Worm (Caenorhabditis elegans) whole organism, L4 larva: ENCODE data around the gene F02H6.2.

Experiments
- F44E2.7 ChIP-seq: fragments of 200-800 bp; sonication (Bioruptor generic); IDR thresholded peaks from 2 replicates; pipeline ENCODE4 v2.1.2; 2022; ENCODE audit warnings: missing genetic modification characterization, missing compliant biosample characterization
- R02D3.7 ChIP-seq: fragments of 150-350 bp; sonication (generic microtip); optimal IDR thresholded peaks from 3 replicates; lab custom pipeline; 2014; ENCODE audit warnings: missing biosample characterization, missing genetic modification characterization
- T20F7.1 ChIP-seq: fragments of 200-800 bp; sonication (Bioruptor generic); optimal IDR thresholded peaks from 2 replicates; lab custom pipeline; 2018; ENCODE audit warnings: mild to moderate bottlenecking, missing genetic modification characterization, missing compliant biosample characterization
- T26A8.4 ChIP-seq: fragments of 200-800 bp; sonication (Bioruptor generic); IDR thresholded peaks from 2 replicates; pipeline ENCODE4 v1.3.6; 2022; ENCODE audit warnings: missing genetic modification characterization, missing compliant biosample characterization
- Y48G9A.11 ChIP-seq: fragments of 200-800 bp; sonication (Bioruptor generic); IDR thresholded peaks from 2 replicates; pipeline ENCODE4 v1.3.6; 2022; ENCODE audit warnings: missing genetic modification reagents, missing genetic modification characterization, missing compliant biosample characterization
- Y75B8A.6 ChIP-seq: fragments of 200-800 bp; sonication (Bioruptor generic); IDR thresholded peaks from 2 replicates; pipeline ENCODE4 v1.3.6; 2022; ENCODE audit warnings: missing genetic modification reagents, missing genetic modification characterization, missing compliant biosample characterization
- aha-1 ChIP-seq: fragments of 150-350 bp; peaks from one replicate; lab custom pipeline; 2014; ENCODE audit warnings: missing biosample characterization, missing genetic modification characterization
- ceh-28 ChIP-seq: fragments of 150-350 bp; optimal IDR thresholded peaks from 2 replicates; lab custom pipeline; 2014; ENCODE audit warnings: missing biosample characterization, missing genetic modification reagents, missing genetic modification characterization
- ceh-32 ChIP-seq: sonication (generic microtip); optimal IDR thresholded peaks from 2 replicates; lab custom pipeline; 2016; ENCODE audit warnings: mild to moderate bottlenecking, missing genetic modification characterization, missing compliant biosample characterization; ENCODE audit not compliant: poor library complexity
- ces-1 ChIP-seq: fragments of 150-350 bp; sonication (generic microtip); optimal IDR thresholded peaks from 4 replicates; lab custom pipeline; 2014; ENCODE audit warnings: missing biosample characterization, missing genetic modification reagents, missing genetic modification characterization
- daf-16 ChIP-seq, 3 experiments: sonication (generic microtip); optimal IDR thresholded peaks; 2 replicates each; lab custom pipeline; 2016 to 2017; ENCODE audit warnings: missing genetic modification characterization in 3 of 3, missing genetic modification reagents in 3 of 3, mild to moderate bottlenecking in 2 of 3, missing compliant biosample characterization in 2 of 3, missing biosample characterization in 1 of 3, moderate library complexity in 1 of 3
- daf-19 ChIP-seq: fragments of 200-800 bp; sonication (Bioruptor generic); conservative IDR thresholded peaks from 2 replicates; pipeline ENCODE4 v1.3.6; 2022; ENCODE audit warnings: missing genetic modification characterization, missing compliant biosample characterization
- dmd-6 ChIP-seq: fragments of 200-800 bp; sonication (Bioruptor generic); IDR thresholded peaks from 2 replicates; pipeline ENCODE4 v1.3.6; 2022; ENCODE audit warnings: missing genetic modification reagents, missing genetic modification characterization, missing compliant biosample characterization
- dpl-1 ChIP-seq: fragments of 150-350 bp; optimal IDR thresholded peaks from 2 replicates; lab custom pipeline; 2014; ENCODE audit warnings: missing biosample characterization, missing genetic modification reagents, missing genetic modification characterization
- egl-27 ChIP-seq: sonication (generic microtip); optimal IDR thresholded peaks from 3 replicates; lab custom pipeline; 2017; ENCODE audit warnings: missing biosample characterization, missing genetic modification reagents, missing genetic modification characterization
- fos-1 ChIP-seq: fragments of 150-350 bp; optimal IDR thresholded peaks from 2 replicates; lab custom pipeline; 2014; ENCODE audit warnings: missing biosample characterization, missing genetic modification characterization
- jun-1 ChIP-seq: fragments of 150-350 bp; optimal IDR thresholded peaks from 2 replicates; lab custom pipeline; 2014; ENCODE audit warnings: missing biosample characterization, missing genetic modification reagents, missing genetic modification characterization
- lin-38 ChIP-seq: fragments of 200-800 bp; sonication (Bioruptor generic); IDR thresholded peaks from 2 replicates; pipeline ENCODE4 v1.3.6; 2022; ENCODE audit warnings: missing genetic modification reagents, missing genetic modification characterization, missing compliant biosample characterization
- lir-3 ChIP-seq: sonication (generic microtip); optimal IDR thresholded peaks from 2 replicates; lab custom pipeline; 2016; ENCODE audit warnings: mild to moderate bottlenecking, missing genetic modification characterization, missing compliant biosample characterization
- madf-5 ChIP-seq, 2 experiments: fragments of 200-800 bp; sonication (Bioruptor generic); IDR thresholded peaks; 2 replicates each; pipeline ENCODE4 v1.3.6; 2022; ENCODE audit warnings: missing compliant biosample characterization in 2 of 2, missing genetic modification characterization in 2 of 2
- madf-9 ChIP-seq: fragments of 200-800 bp; sonication (Bioruptor generic); conservative IDR thresholded peaks from 2 replicates; pipeline ENCODE4 v1.3.6; 2022; ENCODE audit warnings: missing genetic modification reagents, missing genetic modification characterization, missing compliant biosample characterization
- mdt-29 ChIP-seq: fragments of 200-800 bp; sonication (Bioruptor generic); IDR thresholded peaks from 2 replicates; pipeline ENCODE4 v1.3.6; 2022; ENCODE audit warnings: missing genetic modification reagents, missing genetic modification characterization, missing compliant biosample characterization
- mep-1 ChIP-seq: fragments of 150-350 bp; sonication (generic microtip); optimal IDR thresholded peaks from 3 replicates; lab custom pipeline; 2014; ENCODE audit warnings: missing biosample characterization, missing genetic modification characterization
- nhr-111 ChIP-seq: fragments of 200-800 bp; sonication (Bioruptor generic); optimal IDR thresholded peaks from 2 replicates; lab custom pipeline; 2018; ENCODE audit warnings: mild to moderate bottlenecking, missing genetic modification characterization, missing compliant biosample characterization
- nhr-41 ChIP-seq: fragments of 200-800 bp; sonication (Bioruptor generic); IDR thresholded peaks from 2 replicates; pipeline ENCODE4 v1.3.6; 2022; ENCODE audit warnings: missing genetic modification reagents, missing genetic modification characterization, missing compliant biosample characterization
- nhr-42 ChIP-seq: fragments of 200-800 bp; sonication (Bioruptor generic); IDR thresholded peaks from 2 replicates; pipeline ENCODE4 v1.3.6; 2022; ENCODE audit warnings: missing genetic modification characterization, missing compliant biosample characterization
- nhr-77 ChIP-seq: fragments of 150-350 bp; optimal IDR thresholded peaks from 2 replicates; lab custom pipeline; 2014; ENCODE audit warnings: missing biosample characterization, missing genetic modification characterization
- pha-4 ChIP-seq, 2 experiments: fragments of 150-350 bp in 1 of 2; fragments of 200-800 bp in 1 of 2; sonication (Bioruptor generic) in 1 of 2; IDR thresholded peaks in 1 of 2; optimal IDR thresholded peaks in 1 of 2; 2 replicates each; pipeline versions ENCODE4 v1.3.6 to Lab custom; 2014 to 2022; ENCODE audit warnings: missing genetic modification characterization in 2 of 2, missing genetic modification reagents in 2 of 2, missing biosample characterization in 1 of 2, missing compliant biosample characterization in 1 of 2
- php-3 ChIP-seq: fragments of 200-800 bp; sonication (Bioruptor generic); IDR thresholded peaks from 2 replicates; pipeline ENCODE4 v1.3.6; 2022; ENCODE audit warnings: missing genetic modification reagents, missing genetic modification characterization, missing compliant biosample characterization
- rbr-2 ChIP-seq: sonication (generic microtip); optimal IDR thresholded peaks from 2 replicates; lab custom pipeline; 2016; ENCODE audit warnings: missing genotype, missing genetic modification characterization, missing compliant biosample characterization
- saeg-2 ChIP-seq: fragments of 200-800 bp; sonication (Bioruptor generic); IDR thresholded peaks from 2 replicates; pipeline ENCODE4 v1.3.6; 2022; ENCODE audit warnings: missing genetic modification reagents, missing genetic modification characterization, missing compliant biosample characterization
- set-16 ChIP-seq: fragments of 200-800 bp; sonication (Bioruptor generic); IDR thresholded peaks from 2 replicates; pipeline ENCODE4 v1.3.6; 2022; ENCODE audit warnings: missing genetic modification reagents, missing genetic modification characterization, missing compliant biosample characterization
- skn-1 ChIP-seq: fragments of 150-350 bp; optimal IDR thresholded peaks from 2 replicates; lab custom pipeline; 2014; ENCODE audit warnings: missing biosample characterization, missing genetic modification characterization
- snpc-1.2 ChIP-seq: fragments of 200-800 bp; sonication (Bioruptor generic); IDR thresholded peaks from 2 replicates; pipeline ENCODE4 v1.3.6; 2022; ENCODE audit warnings: missing genetic modification reagents, missing genetic modification characterization, missing compliant biosample characterization
- tag-97 ChIP-seq: fragments of 200-800 bp; sonication (Bioruptor generic); IDR thresholded peaks from 2 replicates; pipeline ENCODE4 v1.3.6; 2022; ENCODE audit warnings: missing genetic modification characterization, missing compliant biosample characterization
- unc-62 ChIP-seq, 3 experiments: fragments of 150-350 bp in 1 of 3; sonication (generic microtip); optimal IDR thresholded peaks in 2 of 3; peaks in 1 of 3; 1 replicate in 1 of 3; 2 replicates in 2 of 3; lab custom pipeline; 2014 to 2017; ENCODE audit warnings: missing biosample characterization in 3 of 3, missing genetic modification characterization in 3 of 3, missing genetic modification reagents in 3 of 3, missing genotype in 1 of 3
- zfp-2 ChIP-seq: sonication (generic microtip); optimal IDR thresholded peaks from 2 replicates; lab custom pipeline; 2016; ENCODE audit warnings: mild to moderate bottlenecking, missing genetic modification characterization, missing compliant biosample characterization
- zip-2 ChIP-seq: fragments of 150-350 bp; optimal IDR thresholded peaks from 2 replicates; lab custom pipeline; 2014; ENCODE audit warnings: missing biosample characterization, missing genetic modification characterization
- ztf-11 ChIP-seq: fragments of 150-350 bp; optimal IDR thresholded peaks from 2 replicates; lab custom pipeline; 2014; ENCODE audit warnings: missing biosample characterization, missing genetic modification characterization

Gene F02H6.2

DNA sequence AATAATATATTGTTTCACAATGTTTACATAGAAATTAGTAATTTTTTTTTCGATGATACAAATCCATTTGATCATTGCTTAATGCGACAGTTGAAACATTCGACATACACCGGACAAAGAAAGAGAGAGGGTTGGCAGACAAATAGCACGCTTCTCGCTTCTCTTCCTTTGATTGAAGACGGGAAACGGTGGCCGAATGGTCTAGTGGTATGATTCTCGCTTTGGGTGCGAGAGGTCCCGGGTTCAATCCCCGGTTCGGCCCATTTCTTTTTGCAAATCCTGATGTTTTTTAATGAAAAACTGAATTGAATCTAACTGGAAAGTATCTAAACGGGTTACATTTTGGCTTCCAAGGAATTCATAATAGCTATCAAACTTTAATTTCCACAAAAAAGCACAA is 28.6 kb downstream of the F02H6.2 start (continued):
- TF ChIP-seq pha-4 (GFP tag; IDR thresholded peaks at IDR 0.05; lab: Robert Waterston, UW) (peak; percentile 80; the same call in 1 of the 2 replicates), pha-4 (tag; optimal IDR thresholded peaks at IDR 0.05; lab: Kevin White, UChicago) (no peak), set-16 (no peak), T20F7.1 (GFP tag; lab: Kevin White, UChicago) (peak; percentile 28), madf-5 (GFP tag; IDR thresholded peaks at IDR 0.05; lab: Robert Waterston, UW) (peak in 1 of 2 experiments; percentile 83; a peak in 2 of 4 replicates), saeg-2 (GFP tag; lab: Robert Waterston, UW) (no peak), skn-1 (tag; lab: Kevin White, UChicago) (no peak), nhr-41 (GFP tag; lab: Robert Waterston, UW) (peak; percentile 69; the same call in 1 of the 2 replicates), nhr-42 (peak; percentile 59; the same call in 1 of the 2 replicates), nhr-111 (GFP tag; lab: Kevin White, UChicago) (peak; percentile 33), madf-9 (GFP tag; lab: Robert Waterston, UW) (peak; percentile 86), zfp-2 (no peak), daf-19 (peak; percentile 82), jun-1 (tag; lab: Kevin White, UChicago) (no peak)

DNA sequence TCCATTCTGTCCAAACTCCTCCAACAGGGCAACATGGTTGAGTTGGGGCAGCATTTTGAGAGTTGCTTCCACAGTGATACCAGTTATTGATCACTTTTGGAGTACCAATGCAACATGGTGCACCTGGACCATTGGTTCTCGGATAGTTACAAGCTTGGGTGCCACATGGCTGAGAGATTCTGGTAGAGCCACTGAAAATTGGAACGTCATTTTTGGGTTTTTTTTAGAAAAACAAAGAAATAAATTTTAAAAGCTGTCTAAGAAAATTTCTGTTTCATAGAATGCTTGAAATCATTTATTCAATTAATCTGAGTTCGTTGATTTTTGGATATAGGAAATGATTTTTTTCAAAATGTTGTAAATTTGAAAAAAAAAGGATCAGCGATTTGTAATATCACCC is 30.9 kb downstream of the F02H6.2 start:
- TF ChIP-seq unc-62 (GFP tag; optimal IDR thresholded peaks at IDR 0.05 in 1 of 2; lab: Kevin White, UChicago) = peak in 1 of 2 experiments; percentile 93
- no peak for TF ChIP-seq unc-62 (tag; optimal IDR thresholded peaks at IDR 0.05; lab: Kevin White, UChicago)
- 0 out of 2 replicates have a peak, but pooled peaks have one; percentile 42 for TF ChIP-seq snpc-1.2 (GFP tag; lab: Robert Waterston, UW)
- no peak for TF ChIP-seq tag-97 (GFP tag; lab: Robert Waterston, UW)

DNA sequence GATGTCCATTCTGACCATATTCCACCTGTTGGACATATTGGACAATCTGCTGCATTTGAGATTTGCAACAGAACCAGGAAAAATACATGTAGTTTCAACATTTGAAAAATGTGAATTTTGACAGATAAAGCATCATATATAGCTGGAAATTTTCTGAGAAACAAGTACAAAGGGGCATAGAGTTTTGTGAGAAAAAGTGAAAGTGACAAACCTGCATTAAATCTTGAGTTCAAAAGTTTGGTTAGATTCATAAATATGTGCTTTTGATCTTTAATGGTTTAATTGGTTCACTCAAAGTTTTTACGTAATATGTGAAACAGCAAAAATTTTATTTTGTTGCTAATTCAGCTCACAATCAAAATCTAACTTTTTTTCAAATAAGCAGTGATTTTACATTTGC is 31.8 kb downstream of the F02H6.2 start, which contains the start of gene F02H6.7:
Gene F02H6.7 (minus strand): TSS at position 101 of the 400 bp plus-strand sequence.
- no peak for TF ChIP-seq Y75B8A.6 (GFP tag; lab: Robert Waterston, UW)
- TF ChIP-seq rbr-2 (tag; lab: Kevin White, UChicago) = no peak
- TF ChIP-seq fos-1 (tag; lab: Kevin White, UChicago) = no peak
- no peak for TF ChIP-seq pha-4 (GFP tag; IDR thresholded peaks at IDR 0.05; lab: Robert Waterston, UW)
- no peak for TF ChIP-seq pha-4 (tag; optimal IDR thresholded peaks at IDR 0.05; lab: Kevin White, UChicago)
- no peak for TF ChIP-seq egl-27 (tag; lab: Kevin White, UChicago)
- TF ChIP-seq T20F7.1 (GFP tag; lab: Kevin White, UChicago) = no peak
- TF ChIP-seq madf-9 (GFP tag; lab: Robert Waterston, UW) = no peak
- no peak for TF ChIP-seq Y48G9A.11 (GFP tag; lab: Robert Waterston, UW)

DNA sequence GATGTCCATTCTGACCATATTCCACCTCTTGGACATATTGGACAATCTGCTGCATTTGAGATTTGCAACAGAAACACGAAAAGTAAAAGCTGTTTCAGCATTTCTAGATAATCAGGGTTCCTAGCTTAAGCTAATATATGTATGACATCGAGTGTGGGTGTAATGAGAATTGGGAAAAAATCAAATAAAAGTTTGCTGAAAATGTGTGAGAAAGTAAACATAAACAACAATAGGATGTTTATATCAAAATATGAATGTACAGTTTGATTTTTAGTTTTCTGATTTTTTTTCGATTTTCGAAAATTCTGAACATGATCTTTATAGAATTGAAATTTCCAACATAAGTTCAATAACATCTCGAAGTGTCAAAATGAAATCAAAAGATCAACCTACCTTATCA is 34.5 kb downstream of the F02H6.2 start, which contains the start of gene F02H6.6:
Gene F02H6.6 (minus strand): TSS at position 101 of the 400 bp plus-strand sequence.
- no peak for TF ChIP-seq ceh-28 (tag; lab: Kevin White, UChicago)
- TF ChIP-seq lin-38 (GFP tag; lab: Robert Waterston, UW) = no peak
- TF ChIP-seq R02D3.7 (tag; lab: Kevin White, UChicago) = no peak
- TF ChIP-seq daf-16 (GFP tag; optimal IDR thresholded peaks at IDR 0.05; lab: Kevin White, UChicago) = no peak
- TF ChIP-seq daf-16 (tag; optimal IDR thresholded peaks at IDR 0.05; lab: Kevin White, UChicago) = no peak
- no peak for TF ChIP-seq aha-1 (tag; lab: Kevin White, UChicago)
- TF ChIP-seq, all 104 proteins: peak for 0

DNA sequence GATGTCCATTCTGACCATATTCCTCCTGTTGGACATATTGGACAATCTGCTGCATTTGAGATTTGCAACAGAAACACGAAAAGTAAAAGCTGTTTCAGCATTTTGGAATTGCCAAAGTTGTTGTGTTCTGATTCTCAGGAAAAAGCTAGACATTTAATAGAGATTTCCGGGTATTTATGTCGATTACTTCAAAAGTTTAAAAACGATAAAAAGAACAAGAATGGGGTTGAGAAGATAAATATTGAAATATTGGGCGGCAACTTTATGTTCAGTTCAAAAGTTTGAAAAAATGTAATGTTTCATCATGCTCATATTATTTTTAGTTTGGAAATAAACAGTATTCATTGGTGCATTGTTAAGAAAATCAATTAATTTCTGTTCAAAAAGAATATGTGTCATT is 42.7 kb downstream of the F02H6.2 start, which contains the start of gene Y64G10A.1:
Gene Y64G10A.1 (minus strand): TSS at position 101 of the 400 bp plus-strand sequence.
- no peak for TF ChIP-seq lir-3 (tag; lab: Kevin White, UChicago)
- TF ChIP-seq F44E2.7 = no peak
- TF ChIP-seq zip-2 (tag; lab: Kevin White, UChicago) = no peak
- no peak for TF ChIP-seq php-3 (GFP tag; lab: Robert Waterston, UW)
- no peak for TF ChIP-seq dmd-6 (GFP tag; lab: Robert Waterston, UW)
- no peak for TF ChIP-seq mep-1
- no peak for TF ChIP-seq tag-97 (GFP tag; lab: Robert Waterston, UW)
- no peak for TF ChIP-seq T26A8.4 (GFP tag; lab: Robert Waterston, UW)
- no peak for TF ChIP-seq dpl-1
- no peak for TF ChIP-seq ceh-32 (tag; lab: Kevin White, UChicago)
- TF ChIP-seq mdt-29 (GFP tag; lab: Robert Waterston, UW) = no peak
- TF ChIP-seq ces-1 = no peak
- no peak for TF ChIP-seq saeg-2 (GFP tag; lab: Robert Waterston, UW)
- TF ChIP-seq skn-1 (tag; lab: Kevin White, UChicago) = no peak
- TF ChIP-seq nhr-77 = no peak
- TF ChIP-seq nhr-42 = no peak
- TF ChIP-seq ztf-11 (tag; lab: Kevin White, UChicago) = no peak
- TF ChIP-seq, all 104 proteins: peak for 0
